5 worm cellular contexts compared by ENCODE assay signal in the genomic region with DNA sequence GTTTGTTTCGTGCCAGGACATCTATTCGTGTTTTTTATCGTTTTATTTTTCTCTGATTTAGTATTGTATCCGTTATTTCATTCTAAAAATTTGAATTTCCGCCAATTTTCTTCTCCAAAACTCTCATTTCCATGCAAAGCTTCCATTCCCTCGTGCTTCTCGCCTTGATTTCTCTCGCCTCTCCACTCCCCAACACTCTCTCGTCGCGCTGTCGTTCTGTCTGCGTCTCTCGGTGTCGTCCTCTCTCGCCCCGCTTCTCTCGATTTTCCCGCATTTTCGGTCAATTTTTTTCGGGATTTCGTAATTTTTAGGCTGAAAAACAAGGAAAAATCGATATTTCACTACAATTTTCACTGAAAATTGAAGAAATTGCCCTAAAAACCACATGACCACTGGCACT.
TF ChIP-seq lines count a peak whose summit lies in the region.

TSS of gene C09E9.1 (plus strand) at position 286 of the 400 bp plus-strand sequence.

TF ChIP-seq in whole organism, L1 larva, 84 proteins besides CTCF, POLR2A, EP300 and RAD21 (continued from another document and continues in another):
- peak; percentile 84 to 90 for TF ChIP-seq efl-1 (optimal IDR thresholded peaks at IDR 0.05; lab: Kevin White, UChicago)
- peak; percentile 88 to 98 for TF ChIP-seq efl-1 (GFP tag; optimal IDR thresholded peaks at IDR 0.05 in 1 of 2; lab: Kevin White, UChicago)
- peak; percentile 43 for TF ChIP-seq snpc-4 (tag; optimal IDR thresholded peaks at IDR 0.05; lab: Kevin White, UChicago)
- peak; percentile 59 for TF ChIP-seq xbp-1 (tag; optimal IDR thresholded peaks at IDR 0.05; lab: Kevin White, UChicago)
- TF ChIP-seq ets-5 (GFP tag; IDR thresholded peaks at IDR 0.05; lab: Robert Waterston, UW): no peak
- TF ChIP-seq irx-1 (tag; optimal IDR thresholded peaks at IDR 0.05; lab: Kevin White, UChicago): peak; percentile 38
- TF ChIP-seq nhr-71 (tag; optimal IDR thresholded peaks at IDR 0.05; lab: Kevin White, UChicago): peak; percentile 88
- peak; percentile 30 for TF ChIP-seq zip-4 (GFP tag; optimal IDR thresholded peaks at IDR 0.05; lab: Kevin White, UChicago)
- TF ChIP-seq mab-9 (GFP tag; IDR thresholded peaks at IDR 0.05; lab: Robert Waterston, UW): peak; percentile 36; the same call in 1 of the 2 replicates
- no peak for TF ChIP-seq fkh-10 (GFP tag; optimal IDR thresholded peaks at IDR 0.05; lab: Kevin White, UChicago)
- TF ChIP-seq nhr-20 (tag; optimal IDR thresholded peaks at IDR 0.05; lab: Kevin White, UChicago): peak; percentile 63
- TF ChIP-seq C16A3.4 (tag; optimal IDR thresholded peaks at IDR 0.05; lab: Kevin White, UChicago): no peak
- no peak for TF ChIP-seq hlh-4 (tag; optimal IDR thresholded peaks at IDR 0.05; lab: Kevin White, UChicago)
- peak; percentile 79 for TF ChIP-seq lin-14 (GFP tag; optimal IDR thresholded peaks at IDR 0.05; lab: Kevin White, UChicago)
- peak; percentile 40 for TF ChIP-seq nhr-19 (GFP tag; conservative IDR thresholded peaks at IDR 0.05; lab: Robert Waterston, UW)
- TF ChIP-seq rnt-1 (tag; optimal IDR thresholded peaks at IDR 0.05; lab: Kevin White, UChicago): peak; percentile 74
- no peak for TF ChIP-seq unc-130 (tag; optimal IDR thresholded peaks at IDR 0.05; lab: Kevin White, UChicago)
- no peak for TF ChIP-seq C34B4.2 (tag; optimal IDR thresholded peaks at IDR 0.05; lab: Kevin White, UChicago)
- peak; percentile 67 to 73 for TF ChIP-seq lsy-2 (tag; optimal IDR thresholded peaks at IDR 0.05; lab: Kevin White, UChicago)
- peak in 1 of 2 experiments; percentile 24 for TF ChIP-seq ztf-11 (tag; optimal IDR thresholded peaks at IDR 0.05; lab: Kevin White, UChicago)
- TF ChIP-seq fkh-4 (tag; optimal IDR thresholded peaks at IDR 0.05; lab: Kevin White, UChicago; ENCODE audit: borderline replicate concordance): no peak
- no peak for TF ChIP-seq vab-15 (tag; optimal IDR thresholded peaks at IDR 0.05; lab: Kevin White, UChicago)
- no peak for TF ChIP-seq nhr-76 (tag; optimal IDR thresholded peaks at IDR 0.05; lab: Kevin White, UChicago)
- peak in 2 of 3 experiments; percentile 25 to 71 for TF ChIP-seq ceh-82 (tag; optimal IDR thresholded peaks at IDR 0.05; lab: Kevin White, UChicago)
- TF ChIP-seq ceh-88 (GFP tag; IDR thresholded peaks at IDR 0.05; lab: Robert Waterston, UW): no peak

TF ChIP-seq in whole organism, L2 larva, 48 proteins besides CTCF, POLR2A, EP300 and RAD21 (continued from another document and continues in another):
- TF ChIP-seq ztf-11 (tag; optimal IDR thresholded peaks at IDR 0.05; lab: Kevin White, UChicago) (no peak), unc-62 (GFP tag; optimal IDR thresholded peaks at IDR 0.05; lab: Kevin White, UChicago) (no peak), ztf-1 (GFP tag; conservative IDR thresholded peaks at IDR 0.05; lab: Robert Waterston, UW) (no peak), ceh-82 (tag; optimal IDR thresholded peaks at IDR 0.05; lab: Kevin White, UChicago) (peak; percentile 48), alr-1 (tag; optimal IDR thresholded peaks at IDR 0.05; lab: Kevin White, UChicago) (no peak), mdl-1 (tag; optimal IDR thresholded peaks at IDR 0.05; lab: Kevin White, UChicago) (peak; percentile 90 to 99), nhr-12 (tag; optimal IDR thresholded peaks at IDR 0.05; lab: Kevin White, UChicago) (no peak), ZK546.5 (tag; optimal IDR thresholded peaks at IDR 0.05; lab: Kevin White, UChicago) (no peak), unc-39 (tag; optimal IDR thresholded peaks at IDR 0.05; lab: Kevin White, UChicago) (no peak), unc-55 (GFP tag; optimal IDR thresholded peaks at IDR 0.05; lab: Kevin White, UChicago) (peak; percentile 77), nhr-25 (tag; optimal IDR thresholded peaks at IDR 0.05; lab: Kevin White, UChicago) (no peak), F13H6.1 (tag; optimal IDR thresholded peaks at IDR 0.05; lab: Kevin White, UChicago) (peak; percentile 52), fos-1 (tag; optimal IDR thresholded peaks at IDR 0.05; lab: Kevin White, UChicago) (peak; percentile 33), elt-1 (tag; optimal IDR thresholded peaks at IDR 0.05; lab: Kevin White, UChicago) (no peak), nhr-23 (tag; optimal IDR thresholded peaks at IDR 0.05; lab: Kevin White, UChicago) (no peak), crh-2 (tag; optimal IDR thresholded peaks at IDR 0.05; lab: Kevin White, UChicago) (peak; percentile 72), nhr-11 (tag; optimal IDR thresholded peaks at IDR 0.05; lab: Kevin White, UChicago) (no peak), dmd-4 (tag; optimal IDR thresholded peaks at IDR 0.05; lab: Kevin White, UChicago) (no peak), egl-27 (tag; optimal IDR thresholded peaks at IDR 0.05; lab: Kevin White, UChicago) (peak; percentile 13), R02D3.7 (tag; optimal IDR thresholded peaks at IDR 0.05; lab: Kevin White, UChicago) (no peak), lin-11 (tag; optimal IDR thresholded peaks at IDR 0.05; lab: Kevin White, UChicago) (peak; percentile 21), sem-4 (tag; optimal IDR thresholded peaks at IDR 0.05; lab: Kevin White, UChicago) (peak; percentile 17), mab-5 (tag; optimal IDR thresholded peaks at IDR 0.05; lab: Kevin White, UChicago) (peak; percentile 67), lin-39 (tag; optimal IDR thresholded peaks at IDR 0.05; lab: Kevin White, UChicago) (no peak), nhr-10 (tag; optimal IDR thresholded peaks at IDR 0.05; lab: Kevin White, UChicago) (no peak), ztf-4 (tag; optimal IDR thresholded peaks at IDR 0.05; lab: Kevin White, UChicago) (no peak), mbf-1 (tag; optimal IDR thresholded peaks at IDR 0.05; lab: Kevin White, UChicago) (no peak)

TF ChIP-seq in whole organism, L3 larva, 47 proteins besides CTCF, POLR2A, EP300 and RAD21 (continued from another document):
- TF ChIP-seq ceh-28 (tag; optimal IDR thresholded peaks at IDR 0.05; lab: Kevin White, UChicago) (peak; percentile 61), R02D3.7 (tag; optimal IDR thresholded peaks at IDR 0.05; lab: Kevin White, UChicago) (no peak), nhr-25 (tag; optimal IDR thresholded peaks at IDR 0.05; lab: Kevin White, UChicago) (peak; percentile 14), hmg-11 (tag; optimal IDR thresholded peaks at IDR 0.05; lab: Kevin White, UChicago) (peak; percentile 80), fkh-10 (GFP tag; optimal IDR thresholded peaks at IDR 0.05; lab: Kevin White, UChicago) (peak; percentile 8), unc-39 (tag; optimal IDR thresholded peaks at IDR 0.05; lab: Kevin White, UChicago) (no peak), pha-4 (tag; optimal IDR thresholded peaks at IDR 0.05; lab: Kevin White, UChicago) (peak; percentile 39), nhr-23 (tag; optimal IDR thresholded peaks at IDR 0.05; lab: Kevin White, UChicago) (peak; percentile 6), ama-1 (optimal IDR thresholded peaks at IDR 0.05; lab: Kevin White, UChicago) (no peak)

TF ChIP-seq in whole organism, L4 larva, 104 proteins besides CTCF, POLR2A, EP300 and RAD21 (continued from another document and continues in another):
- TF ChIP-seq D1046.2 (GFP tag; IDR thresholded peaks at IDR 0.05; lab: Robert Waterston, UW) (no peak), hlh-30 (tag; optimal IDR thresholded peaks at IDR 0.05; lab: Kevin White, UChicago; ENCODE audit: insufficient read depth) (peak; percentile 95), Y75B8A.6 (GFP tag; IDR thresholded peaks at IDR 0.05; lab: Robert Waterston, UW) (no peak), daf-8 (GFP tag; IDR thresholded peaks at IDR 0.05; lab: Robert Waterston, UW) (no peak), Y48G9A.11 (GFP tag; IDR thresholded peaks at IDR 0.05; lab: Robert Waterston, UW) (peak; percentile 54; the same call in 1 of the 2 replicates), dmd-9 (GFP tag; IDR thresholded peaks at IDR 0.05; lab: Robert Waterston, UW) (0 out of 2 replicates have a peak, but pooled peaks have one; percentile 38), dmd-6 (GFP tag; IDR thresholded peaks at IDR 0.05; lab: Robert Waterston, UW) (peak; percentile 60), lin-13 (GFP tag; optimal IDR thresholded peaks at IDR 0.05; lab: Kevin White, UChicago) (peak; percentile 50), ceh-44 (GFP tag; IDR thresholded peaks at IDR 0.05; lab: Robert Waterston, UW) (no peak), nhr-48 (tag; optimal IDR thresholded peaks at IDR 0.05; lab: Kevin White, UChicago) (no peak), madf-9 (GFP tag; conservative IDR thresholded peaks at IDR 0.05; lab: Robert Waterston, UW) (no peak), snpc-1.2 (GFP tag; IDR thresholded peaks at IDR 0.05; lab: Robert Waterston, UW) (no peak), hlh-11 (tag; optimal IDR thresholded peaks at IDR 0.05; lab: Kevin White, UChicago) (peak; percentile 75), php-3 (GFP tag; IDR thresholded peaks at IDR 0.05; lab: Robert Waterston, UW) (no peak), attf-4 (tag; optimal IDR thresholded peaks at IDR 0.05; lab: Kevin White, UChicago) (no peak), ceh-62 (tag; optimal IDR thresholded peaks at IDR 0.05; lab: Kevin White, UChicago) (no peak), set-16 (GFP tag; IDR thresholded peaks at IDR 0.05; lab: Robert Waterston, UW) (peak; percentile 61), mep-1 (tag; optimal IDR thresholded peaks at IDR 0.05; lab: Kevin White, UChicago) (peak; percentile 63), ceh-20 (GFP tag; IDR thresholded peaks at IDR 0.05; lab: Robert Waterston, UW) (peak; percentile 33; the same call in 1 of the 2 replicates), mxl-2 (GFP tag; conservative IDR thresholded peaks at IDR 0.05; lab: Robert Waterston, UW) (no peak), unc-130 (GFP tag; optimal IDR thresholded peaks at IDR 0.05; lab: Kevin White, UChicago) (peak; percentile 8), dpl-1 (GFP tag; optimal IDR thresholded peaks at IDR 0.05; lab: Kevin White, UChicago) (peak; percentile 79), mes-2 (tag; optimal IDR thresholded peaks at IDR 0.05; lab: Kevin White, UChicago; ENCODE audit: poor library complexity, severe bottlenecking) (peak; percentile 48), hmg-1.1 (GFP tag; IDR thresholded peaks at IDR 0.05; lab: Robert Waterston, UW) (peak; percentile 79), hif-1 (tag; optimal IDR thresholded peaks at IDR 0.05; lab: Kevin White, UChicago) (peak in 1 of 2 experiments; percentile 33), ctbp-1 (GFP tag; IDR thresholded peaks at IDR 0.05; lab: Robert Waterston, UW) (no peak), lin-29 (GFP tag; IDR thresholded peaks at IDR 0.05; lab: Robert Waterston, UW) (no peak), jun-1 (tag; optimal IDR thresholded peaks at IDR 0.05; lab: Kevin White, UChicago) (no peak), nhr-41 (GFP tag; IDR thresholded peaks at IDR 0.05; lab: Robert Waterston, UW) (no peak), unc-62 (GFP tag; optimal IDR thresholded peaks at IDR 0.05 in 1 of 2; lab: Kevin White, UChicago) (peak in 1 of 2 experiments; percentile 57), unc-62 (tag; optimal IDR thresholded peaks at IDR 0.05; lab: Kevin White, UChicago) (no peak), aly-2 (tag; optimal IDR thresholded peaks at IDR 0.05; lab: Kevin White, UChicago) (no peak), ZK337.2 (GFP tag; IDR thresholded peaks at IDR 0.05; lab: Robert Waterston, UW) (no peak), zfp-3 (GFP tag; conservative IDR thresholded peaks at IDR 0.05; lab: Robert Waterston, UW) (no peak), mdl-1 (tag; optimal IDR thresholded peaks at IDR 0.05; lab: Kevin White, UChicago) (peak; percentile 95 to 99), daf-12 (tag; optimal IDR thresholded peaks at IDR 0.05; lab: Kevin White, UChicago) (no peak)

TF ChIP-seq in whole organism, young adult, 124 proteins besides CTCF, POLR2A, EP300 and RAD21 (continued from another document and continues in another):
- TF ChIP-seq hlh-26 (GFP tag; conservative IDR thresholded peaks at IDR 0.05; lab: Robert Waterston, UW): no peak
- TF ChIP-seq chd-7 (tag; optimal IDR thresholded peaks at IDR 0.05; lab: Kevin White, UChicago): no peak
- TF ChIP-seq ceh-79 (tag; optimal IDR thresholded peaks at IDR 0.05; lab: Kevin White, UChicago): no peak
- peak; percentile 43 for TF ChIP-seq pha-4 (tag; optimal IDR thresholded peaks at IDR 0.05; lab: Kevin White, UChicago)
- no peak for TF ChIP-seq sptf-2 (GFP tag; optimal IDR thresholded peaks at IDR 0.05; lab: Kevin White, UChicago)
- no peak for TF ChIP-seq athp-1 (tag; optimal IDR thresholded peaks at IDR 0.05; lab: Kevin White, UChicago)
- TF ChIP-seq nhr-90 (tag; optimal IDR thresholded peaks at IDR 0.05; lab: Kevin White, UChicago): no peak
- TF ChIP-seq cebp-2 (GFP tag; IDR thresholded peaks at IDR 0.05; lab: Robert Waterston, UW): no peak
- TF ChIP-seq F55B11.4 (tag; optimal IDR thresholded peaks at IDR 0.05; lab: Kevin White, UChicago; ENCODE audit: borderline replicate concordance, insufficient read depth): no peak
- TF ChIP-seq zim-3 (tag; optimal IDR thresholded peaks at IDR 0.05; lab: Kevin White, UChicago): no peak
- TF ChIP-seq Y67H2A.10 (GFP tag; conservative IDR thresholded peaks at IDR 0.05; lab: Robert Waterston, UW): no peak
- no peak for TF ChIP-seq K11D2.4 (GFP tag; IDR thresholded peaks at IDR 0.05; lab: Robert Waterston, UW)
- no peak for TF ChIP-seq tlf-1 (GFP tag; optimal IDR thresholded peaks at IDR 0.05; lab: Kevin White, UChicago)
- TF ChIP-seq efl-1 (GFP tag; optimal IDR thresholded peaks at IDR 0.05; lab: Kevin White, UChicago): peak; percentile 52
- no peak for TF ChIP-seq akir-1 (GFP tag; optimal IDR thresholded peaks at IDR 0.05; lab: Kevin White, UChicago)
- peak; percentile 67 for TF ChIP-seq madf-6 (GFP tag; IDR thresholded peaks at IDR 0.05; lab: Robert Waterston, UW)
- TF ChIP-seq madf-8 (GFP tag; conservative IDR thresholded peaks at IDR 0.05; lab: Robert Waterston, UW): peak; percentile 34; the same call in 1 of the 2 replicates
- TF ChIP-seq cebp-1 (GFP tag; IDR thresholded peaks at IDR 0.05; lab: Robert Waterston, UW): peak; percentile 63; the same call in 1 of the 2 replicates
- peak; percentile 92 for TF ChIP-seq cebp-1 (tag; optimal IDR thresholded peaks at IDR 0.05; lab: Kevin White, UChicago)
- no peak; the same call in 1 of the 2 replicates for TF ChIP-seq C06A6.2 (GFP tag; conservative IDR thresholded peaks at IDR 0.05; lab: Robert Waterston, UW)
- TF ChIP-seq atf-7 (tag; optimal IDR thresholded peaks at IDR 0.05; lab: Kevin White, UChicago): no peak
- TF ChIP-seq T26A5.8 (tag; optimal IDR thresholded peaks at IDR 0.05; lab: Kevin White, UChicago): no peak
- TF ChIP-seq egl-44 (GFP tag; IDR thresholded peaks at IDR 0.05; lab: Robert Waterston, UW): no peak
- TF ChIP-seq lsl-1 (GFP tag; optimal IDR thresholded peaks at IDR 0.05; lab: Kevin White, UChicago): peak; percentile 74
- TF ChIP-seq lir-1 (GFP tag; conservative IDR thresholded peaks at IDR 0.05; lab: Robert Waterston, UW): no peak
- TF ChIP-seq ceh-100 (GFP tag; IDR thresholded peaks at IDR 0.05; lab: Robert Waterston, UW): 0 out of 2 replicates have a peak, but pooled peaks have one; percentile 10
- TF ChIP-seq bed-1 (GFP tag; IDR thresholded peaks at IDR 0.05; lab: Robert Waterston, UW): no peak
- peak; percentile 53; the same call in 1 of the 2 replicates for TF ChIP-seq pbrm-1 (GFP tag; IDR thresholded peaks at IDR 0.05; lab: Robert Waterston, UW)
- no peak for TF ChIP-seq ztf-28 (GFP tag; IDR thresholded peaks at IDR 0.05; lab: Robert Waterston, UW)
- no peak for TF ChIP-seq snpc-1.3 (tag; optimal IDR thresholded peaks at IDR 0.05; lab: Kevin White, UChicago; ENCODE audit: insufficient read depth)
- TF ChIP-seq hsf-1 (GFP tag; IDR thresholded peaks at IDR 0.05; lab: Robert Waterston, UW): no peak
- TF ChIP-seq lin-54 (GFP tag; optimal IDR thresholded peaks at IDR 0.05; lab: Kevin White, UChicago): peak; percentile 79
- TF ChIP-seq lag-1 (GFP tag; IDR thresholded peaks at IDR 0.05; lab: Robert Waterston, UW): no peak
- no peak for TF ChIP-seq ZK185.1 (tag; optimal IDR thresholded peaks at IDR 0.05; lab: Kevin White, UChicago; ENCODE audit: poor library complexity, severe bottlenecking)
- TF ChIP-seq Y95B8A.8 (GFP tag; IDR thresholded peaks at IDR 0.05; lab: Robert Waterston, UW): no peak
- no peak for TF ChIP-seq repo-1 (tag; optimal IDR thresholded peaks at IDR 0.05; lab: Kevin White, UChicago)
- no peak for TF ChIP-seq lsy-27 (tag; optimal IDR thresholded peaks at IDR 0.05; lab: Kevin White, UChicago; ENCODE audit: borderline replicate concordance, insufficient read depth)
- no peak for TF ChIP-seq nhr-120 (GFP tag; IDR thresholded peaks at IDR 0.05; lab: Robert Waterston, UW)
- no peak for TF ChIP-seq B0261.1 (tag; optimal IDR thresholded peaks at IDR 0.05; lab: Kevin White, UChicago)
- peak; percentile 48 for TF ChIP-seq F33H1.4 (GFP tag; IDR thresholded peaks at IDR 0.05; lab: Robert Waterston, UW)
- peak; percentile 88 for TF ChIP-seq zfh-2 (GFP tag; conservative IDR thresholded peaks at IDR 0.05; lab: Robert Waterston, UW)
- TF ChIP-seq nfya-2 (GFP tag; IDR thresholded peaks at IDR 0.05; lab: Robert Waterston, UW): no peak
- TF ChIP-seq him-1 (tag; optimal IDR thresholded peaks at IDR 0.05; lab: Kevin White, UChicago): no peak
